Worm (Caenorhabditis elegans) whole organism, late embryonic: ENCODE measurements around the gene Y43F8C.23.

ENCODE experiments used
- ahr-1 ChIP-seq: sonication (generic microtip); optimal IDR thresholded peaks from 2 replicates; lab custom pipeline; 2016; ENCODE audit warnings: missing genetic modification characterization, missing compliant biosample characterization
- ama-1 ChIP-seq: fragments of 150-350 bp; optimal IDR thresholded peaks from 2 replicates; lab custom pipeline; 2014
- ceh-24 ChIP-seq: sonication (generic microtip); optimal IDR thresholded peaks from 2 replicates; lab custom pipeline; 2016; ENCODE audit warnings: mild to moderate bottlenecking, missing genetic modification characterization, missing compliant biosample characterization
- eyg-1 ChIP-seq: sonication (generic microtip); optimal IDR thresholded peaks from 2 replicates; lab custom pipeline; 2016; ENCODE audit warnings: missing genotype, missing genetic modification characterization, missing compliant biosample characterization
- fax-1 ChIP-seq: sonication (generic microtip); optimal IDR thresholded peaks from 2 replicates; lab custom pipeline; 2016; ENCODE audit warnings: missing genotype, missing genetic modification characterization, missing compliant biosample characterization
- hlh-8 ChIP-seq: sonication (generic microtip); optimal IDR thresholded peaks from 2 replicates; lab custom pipeline; 2016; ENCODE audit warnings: missing genotype, missing genetic modification characterization, missing compliant biosample characterization
- mec-3 ChIP-seq: sonication (generic microtip); optimal IDR thresholded peaks from 2 replicates; lab custom pipeline; 2016; ENCODE audit warnings: borderline replicate concordance, missing genetic modification characterization, missing compliant biosample characterization
- nhr-11 ChIP-seq: fragments of 150-350 bp; optimal IDR thresholded peaks from 2 replicates; lab custom pipeline; 2014; ENCODE audit warnings: missing biosample characterization, missing genetic modification characterization
- npax-4 ChIP-seq: sonication (generic microtip); optimal IDR thresholded peaks from 2 replicates; lab custom pipeline; 2016; ENCODE audit warnings: missing genetic modification characterization, missing compliant biosample characterization
- pax-1 ChIP-seq: fragments of 150-350 bp; optimal IDR thresholded peaks from 2 replicates; lab custom pipeline; 2014; ENCODE audit warnings: missing biosample characterization, missing genetic modification characterization
- rnt-1 ChIP-seq: sonication (generic microtip); optimal IDR thresholded peaks from 2 replicates; lab custom pipeline; 2016; ENCODE audit warnings: missing genetic modification characterization, missing compliant biosample characterization
- sdc-2 ChIP-seq: sonication (generic microtip); optimal IDR thresholded peaks from 2 replicates; lab custom pipeline; 2016; ENCODE audit warnings: missing genotype, missing genetic modification characterization, missing compliant biosample characterization
- zip-5 ChIP-seq: sonication (generic microtip); optimal IDR thresholded peaks from 2 replicates; lab custom pipeline; 2016; ENCODE audit warnings: missing genetic modification characterization, missing compliant biosample characterization

- TF ChIP-seq sdc-2 (tag; lab: Kevin White, UChicago) (no peak), ahr-1 (tag; lab: Kevin White, UChicago) (no peak), eyg-1 (tag; lab: Kevin White, UChicago) (no peak), npax-4 (tag; lab: Kevin White, UChicago) (no peak), ama-1 (lab: Kevin White, UChicago) (no peak), zip-5 (tag; lab: Kevin White, UChicago) (no peak), hlh-8 (tag; lab: Kevin White, UChicago) (no peak), nhr-11 (tag; lab: Kevin White, UChicago) (no peak), fax-1 (tag; lab: Kevin White, UChicago) (no peak), ceh-24 (tag; lab: Kevin White, UChicago) (no peak), mec-3 (no peak), pax-1 (tag; lab: Kevin White, UChicago) (no peak), rnt-1 (tag; lab: Kevin White, UChicago) (no peak)
Measured at ce11 chrV:19754331-19754730, 42.8 kb upstream of the Y43F8C.23 start.
